Fruit fly (Drosophila melanogaster): ENCODE data around the gene CalpC.
A peak's percentile ranks its signal among the peaks of the same experiment; 100 is the strongest.

The CalpC gene

dm6 chrX:16281717-16282529 is 43.6 kb upstream of the CalpC start (continued):
- TF ChIP-seq sug (tag; optimal IDR thresholded peaks at IDR 0.05) (peak; percentile 97), Bgb (GFP tag; IDR thresholded peaks at IDR 0.05; ENCODE audit: partially characterized antibody) (peak; percentile 26; the same call in 1 of the 2 replicates), Hmr (GFP tag; optimal IDR thresholded peaks at IDR 0.05) (peak; percentile 15), CG13624 (GFP tag; optimal IDR thresholded peaks at IDR 0.05) (peak; percentile 3), D19A (tag; optimal IDR thresholded peaks at IDR 0.05) (no peak), CG10543 (GFP tag; optimal IDR thresholded peaks at IDR 0.05) (peak; percentile 72), CG9817 (tag; optimal IDR thresholded peaks at IDR 0.05) (no peak), CG6813 (GFP tag; optimal IDR thresholded peaks at IDR 0.05) (no peak), gem (tag; optimal IDR thresholded peaks at IDR 0.05) (peak; percentile 44), sob (GFP tag; IDR thresholded peaks at IDR 0.05) (0 out of 2 replicates have a peak, but pooled peaks have one; percentile 23), CG8290 (GFP tag; optimal IDR thresholded peaks at IDR 0.05) (no peak), CG8290 (tag; optimal IDR thresholded peaks at IDR 0.05) (peak in 1 of 2 experiments; percentile 60), sqz (GFP tag; optimal IDR thresholded peaks at IDR 0.05) (peak; percentile 73), crp (GFP tag; optimal IDR thresholded peaks at IDR 0.05) (no peak), CG13894 (tag; optimal IDR thresholded peaks at IDR 0.05) (peak; percentile 21), CG12236 (GFP tag; optimal IDR thresholded peaks at IDR 0.05) (no peak), mirr (GFP tag; optimal IDR thresholded peaks at IDR 0.05) (peak; percentile 83), shn (GFP tag; optimal IDR thresholded peaks at IDR 0.05) (no peak), Nf-YB (GFP tag; optimal IDR thresholded peaks at IDR 0.05) (no peak), Hey (tag; optimal IDR thresholded peaks at IDR 0.05) (peak; percentile 62), CG7745 (tag; optimal IDR thresholded peaks at IDR 0.05) (peak; percentile 17), GATAe (GFP tag; conservative IDR thresholded peaks at IDR 0.05) (peak; percentile 31), Opbp (GFP tag; IDR thresholded peaks at IDR 0.05; ENCODE audit: partially characterized antibody) (no peak), eve (GFP tag; optimal IDR thresholded peaks at IDR 0.05) (peak in 1 of 2 experiments; percentile 30), crol (GFP tag; IDR thresholded peaks at IDR 0.05) (peak; percentile 93), CG10267 (tag; optimal IDR thresholded peaks at IDR 0.05) (no peak), Pdp1 (GFP tag; optimal IDR thresholded peaks at IDR 0.05) (peak in 1 of 2 experiments; percentile 22), otp (GFP tag; IDR thresholded peaks at IDR 0.05) (no peak), bcd (GFP tag; optimal IDR thresholded peaks at IDR 0.05) (peak; percentile 11), cwo (GFP tag; optimal IDR thresholded peaks at IDR 0.05) (peak; percentile 43), salm (tag; optimal IDR thresholded peaks at IDR 0.05) (no peak), Vsx1 (GFP tag; optimal IDR thresholded peaks at IDR 0.05) (peak; percentile 27), Meics (GFP tag; optimal IDR thresholded peaks at IDR 0.05) (peak; percentile 7), rib (GFP tag; IDR thresholded peaks at IDR 0.05) (peak; percentile 63), CTCF (GFP tag; optimal IDR thresholded peaks at IDR 0.05) (no peak), CG6791 (GFP tag; IDR thresholded peaks at IDR 0.05; ENCODE audit: partially characterized antibody) (no peak), Med (GFP tag) (peak; percentile 69), CG5245 (GFP tag; optimal IDR thresholded peaks at IDR 0.05) (no peak), sd (tag; optimal IDR thresholded peaks at IDR 0.05) (peak; percentile 55)

dm6 chrX:16285186-16285585 is 40.4 kb upstream of the CalpC start:
- TF ChIP-seq CG11247 (GFP tag; IDR thresholded peaks at IDR 0.05) (no peak), her (GFP tag; optimal IDR thresholded peaks at IDR 0.05) (no peak), CG10274 (GFP tag; optimal IDR thresholded peaks at IDR 0.05) (no peak), D (optimal IDR thresholded peaks at IDR 0.05) (no peak), D (GFP tag; optimal IDR thresholded peaks at IDR 0.05) (no peak), Myb (GFP tag; optimal IDR thresholded peaks at IDR 0.05) (no peak), chinmo (GFP tag; IDR thresholded peaks at IDR 0.05; ENCODE audit: partially characterized antibody) (no peak), Hmr (GFP tag; optimal IDR thresholded peaks at IDR 0.05) (peak; percentile 40), Fer1 (GFP tag; optimal IDR thresholded peaks at IDR 0.05) (peak; percentile 47), zfh2 (GFP tag; optimal IDR thresholded peaks at IDR 0.05) (no peak), CG15269 (tag; optimal IDR thresholded peaks at IDR 0.05) (peak; percentile 48), CG8765 (GFP tag; IDR thresholded peaks at IDR 0.05) (no peak), Bteb2 (GFP tag; optimal IDR thresholded peaks at IDR 0.05) (no peak), CG4282 (GFP tag; optimal IDR thresholded peaks at IDR 0.05) (no peak)
